Fruit fly (Drosophila melanogaster) whole organism, embryonic: ENCODE data around the gene CalpB.

Source experiments
- Asciz ChIP-seq: fragments of 200-800 bp; sonication (Bioruptor generic); optimal IDR thresholded peaks from 2 replicates; lab custom pipeline; 2017; ENCODE audit warnings: missing biosample characterization, mild to moderate bottlenecking, missing genetic modification characterization, missing genetic modification reagents
- BEAF-32 ChIP-seq: fragments of 200-800 bp; sonication (Bioruptor generic); optimal IDR thresholded peaks from 3 replicates; lab custom pipeline; 2017; ENCODE audit warnings: missing biosample characterization, missing genetic modification characterization, mild to moderate bottlenecking, moderate library complexity, missing genetic modification reagents
- Bgb ChIP-seq: fragments of 200-800 bp; sonication (Bioruptor generic); IDR thresholded peaks from 2 replicates; pipeline ENCODE4 v1.3.6; 2022; ENCODE audit warnings: missing biosample characterization, missing genetic modification characterization; ENCODE audit not compliant: partially characterized antibody
- CG11723 ChIP-seq: fragments of 200-800 bp; sonication (Bioruptor generic); optimal IDR thresholded peaks from 2 replicates; lab custom pipeline; 2017; ENCODE audit warnings: missing biosample characterization, mild to moderate bottlenecking, missing genetic modification characterization
- CG13624 ChIP-seq: fragments of 200-800 bp; sonication (Bioruptor generic); optimal IDR thresholded peaks from 2 replicates; lab custom pipeline; 2016; ENCODE audit warnings: missing biosample characterization, missing genetic modification characterization
- CG13894 ChIP-seq: fragments of 200-800 bp; sonication (Bioruptor generic); optimal IDR thresholded peaks from 3 replicates; lab custom pipeline; 2018; ENCODE audit warnings: missing biosample characterization, mild to moderate bottlenecking, missing genetic modification characterization, moderate library complexity
- CG15514 ChIP-seq: fragments of 200-800 bp; sonication (Bioruptor generic); optimal IDR thresholded peaks from 3 replicates; lab custom pipeline; 2017; ENCODE audit warnings: missing biosample characterization, missing genetic modification characterization, mild to moderate bottlenecking, moderate library complexity, missing genetic modification reagents
- CG2116 ChIP-seq: fragments of 200-800 bp; sonication (Bioruptor generic); optimal IDR thresholded peaks from 3 replicates; lab custom pipeline; 2018; ENCODE audit warnings: missing biosample characterization, mild to moderate bottlenecking, missing genetic modification characterization
- CG34376 ChIP-seq: fragments of 200-800 bp; sonication (Bioruptor generic); optimal IDR thresholded peaks from 2 replicates; lab custom pipeline; 2018; ENCODE audit warnings: missing biosample characterization, mild to moderate bottlenecking, missing genetic modification characterization
- CG3838 ChIP-seq: fragments of 200-800 bp; sonication (Bioruptor generic); optimal IDR thresholded peaks from 3 replicates; lab custom pipeline; 2016; ENCODE audit warnings: missing biosample characterization, missing genetic modification characterization
- CG42726 ChIP-seq: fragments of 200-800 bp; sonication (Bioruptor generic); IDR thresholded peaks from 2 replicates; pipeline ENCODE4 v1.3.6; 2022; ENCODE audit warnings: missing biosample characterization, missing genetic modification characterization; ENCODE audit not compliant: partially characterized antibody
- CG4360 ChIP-seq: fragments of 200-800 bp; sonication (Bioruptor generic); IDR thresholded peaks from 2 replicates; pipeline ENCODE4 v1.3.6; 2022; ENCODE audit warnings: missing biosample characterization, missing genetic modification characterization
- CG8944 ChIP-seq: fragments of 200-800 bp; sonication (Bioruptor generic); optimal IDR thresholded peaks from 3 replicates; lab custom pipeline; 2016; ENCODE audit warnings: missing biosample characterization, missing genetic modification characterization
- CG9797 ChIP-seq: fragments of 200-800 bp; sonication (Bioruptor generic); optimal IDR thresholded peaks from 3 replicates; lab custom pipeline; 2018; ENCODE audit warnings: missing biosample characterization, mild to moderate bottlenecking, missing genetic modification characterization
- CG9876 ChIP-seq: fragments of 200-800 bp; sonication (Bioruptor generic); optimal IDR thresholded peaks from 2 replicates; lab custom pipeline; 2016; ENCODE audit warnings: missing biosample characterization, missing genetic modification characterization
- Dip2 ChIP-seq: fragments of 200-800 bp; sonication (Bioruptor generic); IDR thresholded peaks from 2 replicates; pipeline ENCODE4 v1.3.6; 2022; ENCODE audit warnings: missing biosample characterization, missing genetic modification characterization
- Dip3 ChIP-seq: fragments of 200-800 bp; sonication (Bioruptor generic); optimal IDR thresholded peaks from 3 replicates; lab custom pipeline; 2016; ENCODE audit warnings: missing biosample characterization, missing genetic modification characterization
- HmgZ ChIP-seq: fragments of 200-800 bp; sonication (Bioruptor generic); optimal IDR thresholded peaks from 2 replicates; lab custom pipeline; 2018; ENCODE audit warnings: missing biosample characterization, mild to moderate bottlenecking, missing genetic modification characterization
- Kr ChIP-seq: fragments of 200-800 bp; sonication (Bioruptor generic); optimal IDR thresholded peaks from 2 replicates; lab custom pipeline; 2017; ENCODE audit warnings: missing biosample characterization, mild to moderate bottlenecking, missing genetic modification characterization
- Rx ChIP-seq: fragments of 200-800 bp; sonication (Bioruptor generic); IDR thresholded peaks from 2 replicates; pipeline ENCODE4 v1.3.6; 2022; ENCODE audit warnings: missing biosample characterization, missing genetic modification characterization
- Scr ChIP-seq: fragments of 200-800 bp; sonication (Bioruptor generic); IDR thresholded peaks from 2 replicates; pipeline ENCODE4 v1.3.6; 2022; ENCODE audit warnings: missing biosample characterization, missing genetic modification characterization; ENCODE audit not compliant: partially characterized antibody
- Spps ChIP-seq: fragments of 200-800 bp; sonication (Bioruptor generic); optimal IDR thresholded peaks from 2 replicates; lab custom pipeline; 2018; ENCODE audit warnings: missing biosample characterization, mild to moderate bottlenecking, missing genetic modification characterization
- Sry-δ ChIP-seq: fragments of 200-800 bp; sonication (Bioruptor generic); optimal IDR thresholded peaks from 2 replicates; lab custom pipeline; 2016; ENCODE audit warnings: missing biosample characterization, missing genetic modification characterization
- TFAM ChIP-seq: fragments of 200-800 bp; sonication (Bioruptor generic); optimal IDR thresholded peaks from 2 replicates; lab custom pipeline; 2017; ENCODE audit warnings: missing biosample characterization, missing genetic modification characterization, inconsistent platforms
- Trl ChIP-seq, 3 experiments: fragments of >200 bp in 2 of 3; fragments of 200-800 bp in 1 of 3; sonication (Bioruptor generic) in 1 of 3; optimal IDR thresholded peaks; 2 replicates in 1 of 3; 3 replicates in 2 of 3; lab custom pipeline; 2016 to 2017; ENCODE audit warnings: missing biosample characterization in 1 of 3, missing genetic modification characterization in 1 of 3
- Usf ChIP-seq: fragments of 200-800 bp; sonication (Bioruptor generic); optimal IDR thresholded peaks from 2 replicates; lab custom pipeline; 2017; ENCODE audit warnings: missing genotype, missing biosample characterization, missing genetic modification characterization
- YL-1 ChIP-seq: fragments of 200-800 bp; sonication (Bioruptor generic); optimal IDR thresholded peaks from 3 replicates; lab custom pipeline; 2017; ENCODE audit warnings: missing biosample characterization, mild to moderate bottlenecking, missing genetic modification characterization
- amos ChIP-seq: fragments of 200-800 bp; sonication (Bioruptor generic); IDR thresholded peaks from 2 replicates; pipeline ENCODE4 v1.3.6; 2022; ENCODE audit warnings: missing biosample characterization, missing genetic modification characterization; ENCODE audit not compliant: partially characterized antibody
- aop ChIP-seq: fragments of 200-800 bp; sonication (Bioruptor generic); IDR thresholded peaks from 2 replicates; pipeline ENCODE4 v1.3.6; 2022; ENCODE audit warnings: missing biosample characterization, missing genetic modification characterization
- ash1 ChIP-seq: fragments of 200-800 bp; sonication (Bioruptor generic); optimal IDR thresholded peaks from 2 replicates; lab custom pipeline; 2018; ENCODE audit warnings: missing biosample characterization, mild to moderate bottlenecking, missing genetic modification characterization
- br ChIP-seq: fragments of >200 bp; optimal IDR thresholded peaks from 2 replicates; lab custom pipeline; 2017
- disco-r ChIP-seq: fragments of 200-800 bp; sonication (Bioruptor generic); optimal IDR thresholded peaks from 2 replicates; lab custom pipeline; 2016; ENCODE audit warnings: missing biosample characterization, missing genetic modification characterization
- fd3F ChIP-seq: fragments of 200-800 bp; sonication (Bioruptor generic); optimal IDR thresholded peaks from 2 replicates; lab custom pipeline; 2018; ENCODE audit warnings: missing biosample characterization, mild to moderate bottlenecking, missing genetic modification characterization, moderate library complexity
- grn ChIP-seq: fragments of 200-800 bp; sonication (Bioruptor generic); optimal IDR thresholded peaks from 3 replicates; lab custom pipeline; 2017; ENCODE audit warnings: missing biosample characterization, missing genetic modification characterization
- gsb-n ChIP-seq: fragments of 200-800 bp; sonication (Bioruptor generic); optimal IDR thresholded peaks from 3 replicates; lab custom pipeline; 2018; ENCODE audit warnings: missing biosample characterization, mild to moderate bottlenecking, missing genetic modification characterization
- hb ChIP-seq: fragments of 200-800 bp; sonication (Bioruptor generic); IDR thresholded peaks from 3 replicates; pipeline ENCODE4 v1.3.6; 2022; ENCODE audit warnings: missing biosample characterization, missing genetic modification characterization; ENCODE audit not compliant: partially characterized antibody
- inv ChIP-seq: fragments of 200-800 bp; sonication (Bioruptor generic); IDR thresholded peaks from 2 replicates; pipeline ENCODE4 v1.3.6; 2022; ENCODE audit warnings: missing biosample characterization, missing genetic modification characterization; ENCODE audit not compliant: partially characterized antibody
- ken ChIP-seq: fragments of 200-800 bp; sonication (Bioruptor generic); IDR thresholded peaks from 3 replicates; pipeline ENCODE4 v1.3.6; 2022; ENCODE audit warnings: missing biosample characterization, missing genetic modification characterization
- mirr ChIP-seq: fragments of 200-800 bp; sonication (Bioruptor generic); optimal IDR thresholded peaks from 3 replicates; lab custom pipeline; 2018; ENCODE audit warnings: missing biosample characterization, mild to moderate bottlenecking, missing genetic modification characterization
- nmo ChIP-seq: fragments of 200-800 bp; sonication (Bioruptor generic); optimal IDR thresholded peaks from 2 replicates; lab custom pipeline; 2018; ENCODE audit warnings: missing biosample characterization, mild to moderate bottlenecking, missing genetic modification characterization, moderate library complexity
- odd ChIP-seq: fragments of 200-800 bp; sonication (Bioruptor generic); optimal IDR thresholded peaks from 2 replicates; lab custom pipeline; 2017; ENCODE audit warnings: missing biosample characterization, mild to moderate bottlenecking, missing genetic modification characterization
- p53 ChIP-seq: fragments of 200-800 bp; sonication (Bioruptor generic); optimal IDR thresholded peaks from 2 replicates; lab custom pipeline; 2016; ENCODE audit warnings: missing biosample characterization, missing genetic modification characterization
- pros ChIP-seq: fragments of 200-800 bp; sonication (Bioruptor generic); optimal IDR thresholded peaks from 3 replicates; lab custom pipeline; 2019; ENCODE audit warnings: missing biosample characterization, mild to moderate bottlenecking, missing genetic modification characterization, moderate library complexity
- repo ChIP-seq: fragments of 200-800 bp; sonication (Bioruptor generic); optimal IDR thresholded peaks from 2 replicates; lab custom pipeline; 2016; ENCODE audit warnings: missing biosample characterization, missing genetic modification characterization
- scrt ChIP-seq: fragments of 200-800 bp; sonication (Bioruptor generic); optimal IDR thresholded peaks from 2 replicates; lab custom pipeline; 2018; ENCODE audit warnings: missing biosample characterization, mild to moderate bottlenecking, missing genetic modification characterization, moderate library complexity
- sob ChIP-seq: fragments of 200-800 bp; sonication (Bioruptor generic); IDR thresholded peaks from 2 replicates; pipeline ENCODE4 v1.3.6; 2022; ENCODE audit warnings: missing biosample characterization, missing genetic modification characterization
- tgo ChIP-seq: fragments of 200-800 bp; sonication (Bioruptor generic); IDR thresholded peaks from 3 replicates; pipeline ENCODE4 v1.3.6; 2022; ENCODE audit warnings: missing biosample characterization, missing genetic modification characterization
- toy ChIP-seq: fragments of 200-800 bp; sonication (Bioruptor generic); IDR thresholded peaks from 2 replicates; pipeline ENCODE4 v1.3.6; 2022; ENCODE audit warnings: missing biosample characterization, missing genetic modification characterization
- tx ChIP-seq: fragments of 200-800 bp; sonication (Bioruptor generic); optimal IDR thresholded peaks from 2 replicates; lab custom pipeline; 2016; ENCODE audit warnings: missing biosample characterization, missing genetic modification characterization
- vvl ChIP-seq: fragments of 200-800 bp; sonication (Bioruptor generic); IDR thresholded peaks from 2 replicates; pipeline ENCODE4 v1.3.6; 2022; ENCODE audit warnings: missing biosample characterization, missing genetic modification characterization

CalpB gene

DNA sequence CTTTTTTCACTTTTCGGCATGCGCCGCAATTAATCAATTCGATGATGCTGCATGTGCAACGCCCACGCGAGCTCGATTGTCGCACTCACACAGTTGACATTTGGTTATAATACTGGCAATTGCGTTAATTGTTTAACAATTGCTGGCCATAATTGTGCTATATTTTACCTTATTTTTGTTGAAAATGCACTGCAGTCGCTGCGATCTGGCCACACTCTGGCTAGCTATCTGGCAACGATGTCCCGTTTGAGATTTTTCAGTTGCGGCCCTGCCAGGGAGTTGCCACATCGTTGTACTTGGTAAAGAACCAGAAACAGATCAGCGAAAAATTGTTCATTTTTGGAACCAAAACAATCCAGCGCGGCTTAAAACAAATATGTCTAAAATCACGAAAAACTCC lies 9.8 kb downstream of the CalpB start, which contains the start of the genes CG6707 and CG46387 (continued):
- no peak for TF ChIP-seq Spps (tag; lab: Kevin White, UChicago)
- no peak for TF ChIP-seq mirr
- TF ChIP-seq fd3F (GFP tag; lab: Kevin White, UChicago) = no peak
- peak; percentile 50; the same call in 1 of the 2 replicates for TF ChIP-seq vvl (GFP tag; lab: Robert Waterston, UW)
- peak; percentile 38 for TF ChIP-seq BEAF-32 (GFP tag; lab: Kevin White, UChicago)
- 0 out of 3 replicates have a peak, but pooled peaks have one; percentile 25 for TF ChIP-seq tgo (GFP tag; lab: Robert Waterston, UW)
- no peak for TF ChIP-seq hb (GFP tag; lab: Robert Waterston, UW)
- peak; percentile 32 for TF ChIP-seq nmo (GFP tag; lab: Kevin White, UChicago)
- TF ChIP-seq scrt (GFP tag; lab: Kevin White, UChicago) = no peak
- no peak for TF ChIP-seq Rx (GFP tag; lab: Robert Waterston, UW)
- TF ChIP-seq Dip3 (GFP tag; lab: Kevin White, UChicago) = no peak
- TF ChIP-seq CG4360 (GFP tag; lab: Robert Waterston, UW) = no peak
- TF ChIP-seq inv (GFP tag; lab: Robert Waterston, UW) = peak; percentile 24; the same call in 1 of the 2 replicates
- TF ChIP-seq CG2116 (GFP tag; lab: Kevin White, UChicago) = peak; percentile 45
- no peak for TF ChIP-seq br (lab: Kevin White, UChicago)
- no peak for TF ChIP-seq toy
- TF ChIP-seq CG13894 (tag; lab: Kevin White, UChicago) = peak; percentile 22
- no peak for TF ChIP-seq Asciz (GFP tag; lab: Kevin White, UChicago)
- TF ChIP-seq CG42726 (GFP tag; lab: Robert Waterston, UW) = 0 out of 2 replicates have a peak, but pooled peaks have one; percentile 51
- TF ChIP-seq CG3838 (GFP tag; lab: Kevin White, UChicago) = no peak
- no peak for TF ChIP-seq odd (GFP tag; lab: Kevin White, UChicago)
- peak; percentile 26; the same call in 1 of the 2 replicates for TF ChIP-seq Scr (GFP tag; lab: Robert Waterston, UW)
- no peak for TF ChIP-seq aop (GFP tag; lab: Robert Waterston, UW)
- TF ChIP-seq p53 (GFP tag; lab: Kevin White, UChicago) = peak; percentile 2
- no peak for TF ChIP-seq gsb-n (tag; lab: Kevin White, UChicago)
- TF ChIP-seq tx (GFP tag; lab: Kevin White, UChicago) = no peak
- peak; percentile 38; the same call in 1 of the 2 replicates for TF ChIP-seq sob (GFP tag; lab: Robert Waterston, UW)
- no peak for TF ChIP-seq Trl (optimal IDR thresholded peaks at IDR 0.05; lab: Kevin White, UChicago)
- TF ChIP-seq Trl (GFP tag; optimal IDR thresholded peaks at IDR 0.05; lab: Kevin White, UChicago) = peak; percentile 16
- TF ChIP-seq YL-1 (GFP tag; lab: Kevin White, UChicago) = peak; percentile 58
- peak; percentile 36 for TF ChIP-seq Sry-δ (GFP tag; lab: Kevin White, UChicago)
- no peak for TF ChIP-seq pros (GFP tag; lab: Kevin White, UChicago)
- TF ChIP-seq Bgb (GFP tag; lab: Robert Waterston, UW) = peak; percentile 44; the same call in 1 of the 2 replicates
- TF ChIP-seq amos (GFP tag; lab: Robert Waterston, UW) = peak; percentile 59
- TF ChIP-seq repo (GFP tag; lab: Kevin White, UChicago) = no peak
- no peak for TF ChIP-seq Usf
- TF ChIP-seq CG13624 (GFP tag; lab: Kevin White, UChicago) = peak; percentile 47
- TF ChIP-seq CG9797 (GFP tag; lab: Kevin White, UChicago) = peak; percentile 35
- no peak for TF ChIP-seq disco-r
- no peak for TF ChIP-seq CG34376 (GFP tag; lab: Kevin White, UChicago)
- no peak for TF ChIP-seq Dip2
- TF ChIP-seq CG8944 (GFP tag; lab: Kevin White, UChicago) = no peak
- peak; percentile 7 for TF ChIP-seq CG9876 (GFP tag; lab: Kevin White, UChicago)
- TF ChIP-seq grn (GFP tag; lab: Kevin White, UChicago) = no peak
- TF ChIP-seq HmgZ = peak; percentile 74
- TF ChIP-seq CG11723 (GFP tag; lab: Kevin White, UChicago) = no peak
- TF ChIP-seq ken (GFP tag; lab: Robert Waterston, UW) = no peak
- no peak for TF ChIP-seq ash1 (GFP tag; lab: Kevin White, UChicago)
- no peak for TF ChIP-seq Kr (GFP tag; lab: Kevin White, UChicago)
- TF ChIP-seq TFAM (GFP tag; lab: Kevin White, UChicago) = no peak
- peak; percentile 99 for TF ChIP-seq CG15514
